Worm (Caenorhabditis elegans) whole organism, late embryonic: ENCODE measurements around the gene srt-45.

Experiments
- C08G9.2 ChIP-seq: sonication (generic microtip); optimal IDR thresholded peaks from 2 replicates; lab custom pipeline; 2016; ENCODE audit warnings: mild to moderate bottlenecking, missing genetic modification characterization, moderate library complexity, missing compliant biosample characterization
- K02D7.2 ChIP-seq: sonication (generic microtip); optimal IDR thresholded peaks from 2 replicates; lab custom pipeline; 2017; ENCODE audit warnings: mild to moderate bottlenecking, missing genetic modification characterization, missing compliant biosample characterization
- T23F11.4 ChIP-seq: fragments of 200-800 bp; sonication (Bioruptor generic); optimal IDR thresholded peaks from 2 replicates; lab custom pipeline; 2018; ENCODE audit warnings: mild to moderate bottlenecking, missing genetic modification characterization, missing compliant biosample characterization
- ama-1 ChIP-seq: fragments of 150-350 bp; optimal IDR thresholded peaks from 2 replicates; lab custom pipeline; 2014
- ceh-18 ChIP-seq: sonication (generic microtip); optimal IDR thresholded peaks from 2 replicates; lab custom pipeline; 2016; ENCODE audit warnings: missing genetic modification characterization, missing compliant biosample characterization
- ceh-2 ChIP-seq: sonication (generic microtip); optimal IDR thresholded peaks from 2 replicates; lab custom pipeline; 2016; ENCODE audit warnings: missing genotype, missing genetic modification characterization, missing compliant biosample characterization
- ceh-22 ChIP-seq: sonication (generic microtip); optimal IDR thresholded peaks from 2 replicates; lab custom pipeline; 2017; ENCODE audit warnings: missing biosample characterization, missing genetic modification characterization
- ceh-24 ChIP-seq: sonication (generic microtip); optimal IDR thresholded peaks from 2 replicates; lab custom pipeline; 2016; ENCODE audit warnings: mild to moderate bottlenecking, missing genetic modification characterization, missing compliant biosample characterization
- ceh-31 ChIP-seq: sonication (generic microtip); optimal IDR thresholded peaks from 2 replicates; lab custom pipeline; 2016; ENCODE audit warnings: missing genetic modification characterization, missing compliant biosample characterization
- ceh-34 ChIP-seq: sonication (generic microtip); optimal IDR thresholded peaks from 2 replicates; lab custom pipeline; 2016; ENCODE audit warnings: mild to moderate bottlenecking, missing genetic modification characterization, missing compliant biosample characterization
- ceh-45 ChIP-seq: fragments of 200-800 bp; sonication (Bioruptor generic); IDR thresholded peaks from 2 replicates; pipeline ENCODE4 v1.3.6; 2022; ENCODE audit warnings: missing genetic modification reagents, missing genetic modification characterization, missing compliant biosample characterization
- ceh-6 ChIP-seq: fragments of 200-800 bp; sonication (Bioruptor generic); optimal IDR thresholded peaks from 2 replicates; lab custom pipeline; 2018; ENCODE audit warnings: mild to moderate bottlenecking, missing genetic modification characterization, missing compliant biosample characterization
- ceh-9 ChIP-seq: sonication (generic microtip); optimal IDR thresholded peaks from 2 replicates; lab custom pipeline; 2016; ENCODE audit warnings: mild to moderate bottlenecking, missing genetic modification characterization, inconsistent platforms, missing compliant biosample characterization
- che-1 ChIP-seq: sonication (generic microtip); optimal IDR thresholded peaks from 2 replicates; lab custom pipeline; 2016; ENCODE audit warnings: mild to moderate bottlenecking, missing genetic modification characterization, missing compliant biosample characterization
- dve-1 ChIP-seq: sonication (generic microtip); optimal IDR thresholded peaks from 2 replicates; lab custom pipeline; 2017; ENCODE audit warnings: antibody characterized with exemption, mild to moderate bottlenecking, missing genetic modification characterization, missing compliant biosample characterization
- elt-2 ChIP-seq: sonication (generic microtip); optimal IDR thresholded peaks from 2 replicates; lab custom pipeline; 2016; ENCODE audit warnings: missing genetic modification reagents, missing genetic modification characterization, missing compliant biosample characterization
- ets-4 ChIP-seq: sonication (generic microtip); optimal IDR thresholded peaks from 2 replicates; lab custom pipeline; 2016; ENCODE audit warnings: missing genetic modification characterization, missing compliant biosample characterization
- fax-1 ChIP-seq: sonication (generic microtip); optimal IDR thresholded peaks from 2 replicates; lab custom pipeline; 2016; ENCODE audit warnings: missing genotype, missing genetic modification characterization, missing compliant biosample characterization
- fkh-10 ChIP-seq: fragments of 150-350 bp; optimal IDR thresholded peaks from 2 replicates; lab custom pipeline; 2014; ENCODE audit warnings: missing biosample characterization, missing genetic modification reagents, missing genetic modification characterization
- fkh-6 ChIP-seq: sonication (generic microtip); optimal IDR thresholded peaks from 2 replicates; lab custom pipeline; 2016; ENCODE audit warnings: missing genetic modification characterization, missing compliant biosample characterization
- hlh-13 ChIP-seq: fragments of 200-800 bp; sonication (Bioruptor generic); optimal IDR thresholded peaks from 2 replicates; lab custom pipeline; 2018; ENCODE audit warnings: mild to moderate bottlenecking, missing genetic modification characterization, missing compliant biosample characterization
- hlh-30 ChIP-seq: sonication (generic microtip); optimal IDR thresholded peaks from 2 replicates; lab custom pipeline; 2017; ENCODE audit warnings: antibody characterized with exemption, missing genetic modification characterization, missing compliant biosample characterization; ENCODE audit not compliant: insufficient read depth
- lim-6 ChIP-seq: sonication (generic microtip); optimal IDR thresholded peaks from 2 replicates; lab custom pipeline; 2016; ENCODE audit warnings: missing genetic modification characterization, missing compliant biosample characterization
- lin-11 ChIP-seq: fragments of 200-800 bp; sonication (Bioruptor generic); optimal IDR thresholded peaks from 2 replicates; lab custom pipeline; 2018; ENCODE audit warnings: mild to moderate bottlenecking, missing genetic modification characterization, missing compliant biosample characterization
- madf-2 ChIP-seq: sonication (generic microtip); optimal IDR thresholded peaks from 2 replicates; lab custom pipeline; 2017; ENCODE audit warnings: missing genetic modification characterization, missing compliant biosample characterization
- nfya-1 ChIP-seq: sonication (generic microtip); optimal IDR thresholded peaks from 2 replicates; lab custom pipeline; 2017; ENCODE audit warnings: missing genetic modification characterization, mild to moderate bottlenecking, missing compliant biosample characterization, antibody characterized with exemption, moderate library complexity
- nhr-11 ChIP-seq: fragments of 150-350 bp; optimal IDR thresholded peaks from 2 replicates; lab custom pipeline; 2014; ENCODE audit warnings: missing biosample characterization, missing genetic modification characterization
- nhr-232 ChIP-seq: sonication (generic microtip); optimal IDR thresholded peaks from 2 replicates; lab custom pipeline; 2016; ENCODE audit warnings: missing genetic modification characterization, missing compliant biosample characterization
- npax-4 ChIP-seq: sonication (generic microtip); optimal IDR thresholded peaks from 2 replicates; lab custom pipeline; 2016; ENCODE audit warnings: missing genetic modification characterization, missing compliant biosample characterization
- odd-2 ChIP-seq: sonication (generic microtip); optimal IDR thresholded peaks from 2 replicates; lab custom pipeline; 2017; ENCODE audit warnings: antibody characterized with exemption, mild to moderate bottlenecking, missing genetic modification characterization, missing compliant biosample characterization
- pax-1 ChIP-seq: fragments of 150-350 bp; optimal IDR thresholded peaks from 2 replicates; lab custom pipeline; 2014; ENCODE audit warnings: missing biosample characterization, missing genetic modification characterization
- pha-2 ChIP-seq: sonication (generic microtip); optimal IDR thresholded peaks from 2 replicates; lab custom pipeline; 2017; ENCODE audit warnings: mild to moderate bottlenecking, missing genetic modification characterization, missing compliant biosample characterization
- pha-4 ChIP-seq: fragments of 150-350 bp; optimal IDR thresholded peaks from 2 replicates; lab custom pipeline; 2018; ENCODE audit warnings: missing biosample characterization, missing genetic modification reagents, missing genetic modification characterization
- pros-1 ChIP-seq: fragments of 150-350 bp; optimal IDR thresholded peaks from 2 replicates; lab custom pipeline; 2014; ENCODE audit warnings: missing biosample characterization, missing genetic modification reagents, missing genetic modification characterization
- sdc-2 ChIP-seq: sonication (generic microtip); optimal IDR thresholded peaks from 2 replicates; lab custom pipeline; 2016; ENCODE audit warnings: missing genotype, missing genetic modification characterization, missing compliant biosample characterization
- sox-2 ChIP-seq: fragments of 200-800 bp; sonication (Bioruptor generic); IDR thresholded peaks from 2 replicates; pipeline ENCODE4 v1.3.6; 2022; ENCODE audit warnings: missing genetic modification reagents, missing genetic modification characterization, missing compliant biosample characterization
- syd-9 ChIP-seq: sonication (generic microtip); optimal IDR thresholded peaks from 2 replicates; lab custom pipeline; 2016; ENCODE audit warnings: mild to moderate bottlenecking, missing genetic modification characterization, moderate library complexity, missing compliant biosample characterization
- ttx-3 ChIP-seq: sonication (generic microtip); optimal IDR thresholded peaks from 2 replicates; lab custom pipeline; 2016; ENCODE audit warnings: missing genetic modification reagents, missing genetic modification characterization, missing compliant biosample characterization
- unc-3 ChIP-seq, 2 experiments: fragments of 200-800 bp in 1 of 2; sonication (Bioruptor generic) in 1 of 2; sonication (generic microtip) in 1 of 2; conservative IDR thresholded peaks in 1 of 2; optimal IDR thresholded peaks in 1 of 2; 2 replicates each; pipeline versions ENCODE4 v1.3.6 to Lab custom; 2016 to 2022; ENCODE audit warnings: missing compliant biosample characterization in 2 of 2, missing genetic modification characterization in 2 of 2, missing genetic modification reagents in 1 of 2
- ztf-16 ChIP-seq: sonication (generic microtip); optimal IDR thresholded peaks from 2 replicates; lab custom pipeline; 2017; ENCODE audit warnings: missing genetic modification characterization, missing compliant biosample characterization

Gene srt-45

DNA sequence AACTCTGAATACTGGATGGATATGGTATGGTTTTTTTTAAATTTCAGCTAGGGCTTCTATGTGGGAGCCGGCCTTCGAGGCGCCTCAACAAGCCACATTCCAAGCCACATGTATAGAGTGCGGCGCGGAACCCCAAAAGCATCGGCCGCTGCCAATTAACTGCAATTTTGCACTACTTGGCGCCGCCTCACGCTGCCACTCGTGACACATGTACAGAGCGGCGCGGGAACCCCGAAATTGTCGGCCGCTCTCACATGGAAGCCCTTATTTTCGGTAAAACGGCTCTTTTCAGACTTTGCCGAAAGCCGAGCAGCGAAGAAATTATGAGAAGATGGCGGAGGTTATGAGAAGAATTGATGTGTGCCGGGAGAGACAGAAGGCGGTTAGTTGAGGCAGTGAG lies 40.1 kb upstream of the srt-45 start:
- TF ChIP-seq C08G9.2 (tag; lab: Kevin White, UChicago) (no peak), ceh-6 (GFP tag; lab: Kevin White, UChicago) (no peak), lim-6 (tag; lab: Kevin White, UChicago) (no peak), ama-1 (lab: Kevin White, UChicago) (no peak), pha-4 (no peak)

ce11 chrV:19744210-19744609 lies 39.7 kb upstream of the srt-45 start:
- TF ChIP-seq lin-11 (tag; lab: Kevin White, UChicago) = no peak
- TF ChIP-seq nhr-232 (tag; lab: Kevin White, UChicago) = no peak
- no peak for TF ChIP-seq odd-2 (tag; lab: Kevin White, UChicago)
- TF ChIP-seq pax-1 (tag; lab: Kevin White, UChicago) = no peak
- TF ChIP-seq sox-2 = no peak
- no peak for TF ChIP-seq pros-1
- TF ChIP-seq fkh-6 (tag; lab: Kevin White, UChicago) = no peak
- no peak for TF ChIP-seq ttx-3 (tag; lab: Kevin White, UChicago)
- no peak for TF ChIP-seq hlh-13
- no peak for TF ChIP-seq ceh-24 (tag; lab: Kevin White, UChicago)
- TF ChIP-seq nhr-11 (tag; lab: Kevin White, UChicago) = no peak
- TF ChIP-seq ceh-2 (tag; lab: Kevin White, UChicago) = no peak
- no peak for TF ChIP-seq unc-3 (GFP tag; conservative IDR thresholded peaks at IDR 0.05; lab: Robert Waterston, UW)
- TF ChIP-seq unc-3 (tag; optimal IDR thresholded peaks at IDR 0.05; lab: Kevin White, UChicago) = no peak
- TF ChIP-seq K02D7.2 = no peak
- no peak for TF ChIP-seq ceh-45 (GFP tag; lab: Robert Waterston, UW)
- no peak for TF ChIP-seq ceh-31

ce11 chrV:19745852-19746251 lies 38.1 kb upstream of the srt-45 start, which contains the start of gene W04E12.5:
Gene W04E12.5 (plus strand): TSS chrV:19746152.
- TF ChIP-seq ceh-9 (tag; lab: Kevin White, UChicago) (no peak), C08G9.2 (tag; lab: Kevin White, UChicago) (no peak), pha-2 (tag; lab: Kevin White, UChicago) (no peak), ceh-22 (tag; lab: Kevin White, UChicago) (no peak), ceh-31 (no peak), elt-2 (tag; lab: Kevin White, UChicago) (no peak), nhr-11 (tag; lab: Kevin White, UChicago) (no peak), ets-4 (tag; lab: Kevin White, UChicago) (no peak), fax-1 (no peak), fkh-10 (no peak), npax-4 (tag; lab: Kevin White, UChicago) (no peak), ceh-34 (no peak), sox-2 (no peak), ceh-18 (tag; lab: Kevin White, UChicago) (no peak), pros-1 (no peak), madf-2 (tag; lab: Kevin White, UChicago) (no peak)

DNA sequence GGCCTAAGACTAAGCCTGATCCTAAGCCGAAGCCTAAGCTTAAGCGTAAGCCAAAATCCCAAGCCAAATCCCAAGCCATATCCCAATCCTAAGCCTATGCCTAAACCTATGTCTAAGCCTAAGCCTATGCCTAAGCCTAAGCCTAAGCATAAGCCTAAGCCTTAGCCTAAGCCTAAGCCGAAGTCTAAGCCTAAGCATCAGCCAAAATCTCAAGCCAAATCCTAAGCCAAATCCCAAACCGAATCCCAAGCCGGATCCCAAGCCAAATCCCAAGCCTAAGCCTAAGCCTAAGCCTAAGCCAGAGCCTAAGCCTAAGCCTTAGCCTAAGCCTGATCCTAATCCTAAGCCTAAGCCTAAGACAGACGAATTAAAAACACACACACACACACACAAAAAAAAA lies 36.8 kb upstream of the srt-45 start:
- TF ChIP-seq T23F11.4 (GFP tag; lab: Kevin White, UChicago) (no peak), dve-1 (tag; lab: Kevin White, UChicago) (peak; percentile 99), sdc-2 (tag; lab: Kevin White, UChicago) (no peak)

ce11 chrV:19751124-19751523 lies 32.8 kb upstream of the srt-45 start, which contains the start of gene clec-49:
Gene clec-49 (minus strand): TSS chrV:19751226.
- TF ChIP-seq fax-1 (no peak), ceh-2 (tag; lab: Kevin White, UChicago) (no peak), odd-2 (tag; lab: Kevin White, UChicago) (no peak), ztf-16 (tag; lab: Kevin White, UChicago) (no peak), che-1 (tag; lab: Kevin White, UChicago) (no peak), nfya-1 (tag; lab: Kevin White, UChicago) (no peak), hlh-30 (tag; lab: Kevin White, UChicago) (no peak), elt-2 (tag; lab: Kevin White, UChicago) (no peak), fkh-10 (no peak), syd-9 (tag; lab: Kevin White, UChicago) (no peak)
